Worm (Caenorhabditis elegans): ENCODE data around the gene cyb-1.

The cyb-1 gene

ce11 chrIV:10688972-10689567, 45.9 kb upstream of the cyb-1 start, which contains the start of gene R102.3:
Gene R102.3 (plus strand): TSS chrIV:10689517.
- TF ChIP-seq unc-62 (GFP tag; optimal IDR thresholded peaks at IDR 0.05): no peak
- no peak for TF ChIP-seq drap-1 (GFP tag; optimal IDR thresholded peaks at IDR 0.05)
- no peak for TF ChIP-seq sem-2 (GFP tag; optimal IDR thresholded peaks at IDR 0.05)
- no peak for TF ChIP-seq lsy-2 (tag; optimal IDR thresholded peaks at IDR 0.05)
- TF ChIP-seq nhr-28 (tag; optimal IDR thresholded peaks at IDR 0.05): no peak

ce11 chrIV:10690139-10690538, 44.9 kb upstream of the cyb-1 start, which contains the start of gene R102.8:
Gene R102.8 (minus strand): TSS chrIV:10690239.
- no peak for TF ChIP-seq ces-1 (GFP tag; optimal IDR thresholded peaks at IDR 0.05)
- TF ChIP-seq nhr-28 (tag; optimal IDR thresholded peaks at IDR 0.05): no peak
- no peak for TF ChIP-seq sem-2 (GFP tag; optimal IDR thresholded peaks at IDR 0.05)
- no peak for TF ChIP-seq cnd-1 (tag; optimal IDR thresholded peaks at IDR 0.05)
- TF ChIP-seq mls-2 (tag; optimal IDR thresholded peaks at IDR 0.05): no peak

DNA sequence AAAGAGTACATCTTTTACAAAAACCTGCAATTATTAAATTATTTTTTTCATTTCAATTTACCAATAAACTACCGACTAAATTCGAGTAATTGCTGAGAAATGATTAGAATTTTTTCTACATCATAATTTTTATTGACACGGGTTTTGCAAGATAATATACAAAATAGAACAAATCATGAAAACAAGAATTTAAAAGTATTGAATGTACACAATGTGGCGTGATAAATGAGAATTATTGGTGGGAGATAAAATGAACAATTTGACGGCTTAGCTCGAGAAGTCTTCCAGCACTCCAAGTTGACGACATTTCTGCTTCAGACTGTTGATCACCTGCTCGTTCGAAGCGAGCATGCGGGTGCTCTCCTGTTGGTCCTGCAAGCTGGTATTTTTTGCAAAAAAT, 39.8 kb upstream of the cyb-1 start, which contains the start of gene R102.4:
Gene R102.4, minus strand, starts transcription at position 101 of the 400 bp plus-strand sequence.
- TF ChIP-seq lin-13 (tag; optimal IDR thresholded peaks at IDR 0.05) (no peak), bed-3 (GFP tag; optimal IDR thresholded peaks at IDR 0.05) (no peak), mep-1 (tag; optimal IDR thresholded peaks at IDR 0.05) (no peak), lsy-2 (tag; optimal IDR thresholded peaks at IDR 0.05) (no peak)

- TF ChIP-seq drap-1 (GFP tag; optimal IDR thresholded peaks at IDR 0.05) (no peak), unc-39 (tag; optimal IDR thresholded peaks at IDR 0.05) (no peak), lsy-2 (tag; optimal IDR thresholded peaks at IDR 0.05) (peak; percentile 10), hlh-1 (tag; optimal IDR thresholded peaks at IDR 0.05) (peak; percentile 95)
These were observed 37.7 kb upstream of the cyb-1 start, which contains the start of gene allo-1 for ce11 chrIV:10697022-10697979. Gene allo-1 (minus strand): TSS chrIV:10697072.

ce11 chrIV:10698486-10698885, 36.5 kb upstream of the cyb-1 start:
- TF ChIP-seq ceh-83 (GFP tag; optimal IDR thresholded peaks at IDR 0.05) (no peak), bed-3 (GFP tag; optimal IDR thresholded peaks at IDR 0.05) (no peak), mls-2 (tag; optimal IDR thresholded peaks at IDR 0.05) (no peak)

DNA sequence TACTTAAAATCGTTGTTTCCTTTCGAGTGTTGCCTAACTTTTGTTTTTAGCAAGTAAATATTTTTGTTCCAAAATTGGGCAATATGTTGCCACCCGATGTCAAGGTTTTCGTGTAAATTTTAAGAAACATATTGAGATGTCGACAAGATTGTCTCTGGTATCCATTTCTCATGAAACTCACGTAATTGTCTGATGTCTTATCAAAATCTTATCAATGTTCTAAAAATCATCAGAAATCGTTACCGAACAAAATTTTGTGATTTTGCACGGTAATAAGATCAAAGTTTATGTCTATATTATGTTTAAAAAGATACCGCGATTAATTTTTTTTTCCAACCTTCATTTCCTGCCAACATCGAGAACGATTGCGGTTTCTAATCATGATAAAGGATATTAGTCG, 36.0 kb upstream of the cyb-1 start:
- TF ChIP-seq sem-2 (GFP tag; optimal IDR thresholded peaks at IDR 0.05) (no peak), M03D4.4 (tag; optimal IDR thresholded peaks at IDR 0.05) (no peak), mab-5 (tag; optimal IDR thresholded peaks at IDR 0.05) (no peak), lin-13 (tag; optimal IDR thresholded peaks at IDR 0.05) (no peak), lsy-2 (tag; optimal IDR thresholded peaks at IDR 0.05) (no peak), flh-1 (GFP tag; optimal IDR thresholded peaks at IDR 0.05) (no peak), nhr-2 (tag; optimal IDR thresholded peaks at IDR 0.05) (no peak), unc-120 (tag; optimal IDR thresholded peaks at IDR 0.05; ENCODE audit: poor library complexity, severe bottlenecking) (no peak), drap-1 (GFP tag; optimal IDR thresholded peaks at IDR 0.05) (no peak), ham-2 (GFP tag; optimal IDR thresholded peaks at IDR 0.05) (no peak), pha-4 (tag; optimal IDR thresholded peaks at IDR 0.05) (no peak), ceh-43 (GFP tag; optimal IDR thresholded peaks at IDR 0.05) (no peak), sptf-1 (tag; optimal IDR thresholded peaks at IDR 0.05) (no peak)

- TF ChIP-seq unc-62 (GFP tag; optimal IDR thresholded peaks at IDR 0.05): no peak
- no peak for TF ChIP-seq elt-3 (tag; optimal IDR thresholded peaks at IDR 0.05)
- no peak for TF ChIP-seq ham-2 (GFP tag; optimal IDR thresholded peaks at IDR 0.05)
- no peak for TF ChIP-seq ces-1 (GFP tag; optimal IDR thresholded peaks at IDR 0.05)
- TF ChIP-seq lsy-2 (tag; optimal IDR thresholded peaks at IDR 0.05): no peak
- no peak for TF ChIP-seq mab-5 (tag; optimal IDR thresholded peaks at IDR 0.05)
- TF ChIP-seq cnd-1 (tag; optimal IDR thresholded peaks at IDR 0.05): no peak
- no peak for TF ChIP-seq flh-1 (GFP tag; optimal IDR thresholded peaks at IDR 0.05)
These were observed 35.4 kb upstream of the cyb-1 start, which contains the start of gene R102.11 for ce11 chrIV:10699660-10700059. Gene R102.11 (minus strand): TSS chrIV:10699760.

Data from whole organism, mixed stage, embryonic.